Worm (Caenorhabditis elegans): ENCODE data around the gene F15H10.8.

The F15H10.8 gene

ce11 chrV:10355773-10356335 lies 46.9 kb downstream of the F15H10.8 start, which contains the start of gene sluh-7:
Gene sluh-7, minus strand, starts transcription at chrV:10355823.
- TF ChIP-seq dpl-1 (GFP tag; optimal IDR thresholded peaks at IDR 0.05) = peak; percentile 66
- peak; percentile 89 for TF ChIP-seq ceh-27 (GFP tag; optimal IDR thresholded peaks at IDR 0.05)
- peak; percentile 15 for TF ChIP-seq ztf-18 (tag; optimal IDR thresholded peaks at IDR 0.05)
- TF ChIP-seq ZK185.1 (tag; optimal IDR thresholded peaks at IDR 0.05; ENCODE audit: poor library complexity, severe bottlenecking) = peak; percentile 92
- TF ChIP-seq ceh-40 (GFP tag; IDR thresholded peaks at IDR 0.05) = no peak
- peak; percentile 47 for TF ChIP-seq pha-4 (tag; optimal IDR thresholded peaks at IDR 0.05)
- TF ChIP-seq pbrm-1 (GFP tag; IDR thresholded peaks at IDR 0.05) = peak; percentile 35; the same call in 1 of the 2 replicates
- peak; percentile 40 for TF ChIP-seq ccch-3 (GFP tag; optimal IDR thresholded peaks at IDR 0.05)
- peak; percentile 15; the same call in 1 of the 2 replicates for TF ChIP-seq D2030.7 (GFP tag; IDR thresholded peaks at IDR 0.05)
- peak; percentile 49; the same call in 1 of the 2 replicates for TF ChIP-seq lir-1 (GFP tag; conservative IDR thresholded peaks at IDR 0.05)
- peak; percentile 69 for TF ChIP-seq mcd-1 (GFP tag; IDR thresholded peaks at IDR 0.05)
- peak in 1 of 3 experiments; percentile 83 for TF ChIP-seq lin-35 (GFP tag; optimal IDR thresholded peaks at IDR 0.05)
- TF ChIP-seq athp-1 (tag; optimal IDR thresholded peaks at IDR 0.05) = peak; percentile 19
- TF ChIP-seq lsy-27 (tag; optimal IDR thresholded peaks at IDR 0.05; ENCODE audit: borderline replicate concordance, insufficient read depth) = no peak
- 0 out of 2 replicates have a peak, but pooled peaks have one; percentile 28 for TF ChIP-seq ceh-100 (GFP tag; IDR thresholded peaks at IDR 0.05)
- no peak for TF ChIP-seq mxl-1 (tag; optimal IDR thresholded peaks at IDR 0.05)
- no peak for TF ChIP-seq nhr-90 (tag; optimal IDR thresholded peaks at IDR 0.05)
- TF ChIP-seq madf-3 (GFP tag; IDR thresholded peaks at IDR 0.05) = peak; percentile 86
- peak; percentile 35 for TF ChIP-seq him-1 (tag; optimal IDR thresholded peaks at IDR 0.05)
- TF ChIP-seq rcor-1 (GFP tag; IDR thresholded peaks at IDR 0.05) = no peak
- no peak for TF ChIP-seq C17E4.6 (GFP tag; IDR thresholded peaks at IDR 0.05)
- no peak for TF ChIP-seq cebp-1 (GFP tag; IDR thresholded peaks at IDR 0.05)
- TF ChIP-seq cebp-1 (tag; optimal IDR thresholded peaks at IDR 0.05) = peak; percentile 63
- TF ChIP-seq akir-1 (GFP tag; optimal IDR thresholded peaks at IDR 0.05) = no peak
- TF ChIP-seq lsl-1 (GFP tag; optimal IDR thresholded peaks at IDR 0.05) = peak; percentile 25
- no peak for TF ChIP-seq unc-62 (GFP tag; optimal IDR thresholded peaks at IDR 0.05)
- TF ChIP-seq ekl-4 (GFP tag; IDR thresholded peaks at IDR 0.05) = peak; percentile 34; the same call in 1 of the 2 replicates
- peak; percentile 59 for TF ChIP-seq F22D6.2 (tag; optimal IDR thresholded peaks at IDR 0.05)
- TF ChIP-seq lin-54 (GFP tag; optimal IDR thresholded peaks at IDR 0.05) = peak; percentile 88
- TF ChIP-seq snpc-3.4 (tag; optimal IDR thresholded peaks at IDR 0.05) = peak; percentile 52
- peak; percentile 73 for TF ChIP-seq lin-40 (tag; optimal IDR thresholded peaks at IDR 0.05)
- TF ChIP-seq ceh-58 (GFP tag; IDR thresholded peaks at IDR 0.05) = no peak
- peak; percentile 26 for TF ChIP-seq tbp1 (GFP tag; optimal IDR thresholded peaks at IDR 0.05)
- peak; percentile 60; the same call in 1 of the 2 replicates for TF ChIP-seq madf-6 (GFP tag; IDR thresholded peaks at IDR 0.05)
- 0 out of 2 replicates have a peak, but pooled peaks have one; percentile 46 for TF ChIP-seq dox-1 (GFP tag; IDR thresholded peaks at IDR 0.05)
- peak; percentile 25 for TF ChIP-seq snpc-1.3 (tag; optimal IDR thresholded peaks at IDR 0.05; ENCODE audit: insufficient read depth)
- TF ChIP-seq unc-130 (GFP tag; optimal IDR thresholded peaks at IDR 0.05) = peak; percentile 86
- TF ChIP-seq efl-1 (GFP tag; optimal IDR thresholded peaks at IDR 0.05) = peak; percentile 62
- no peak for TF ChIP-seq rpc-1 (optimal IDR thresholded peaks at IDR 0.05)
- no peak for TF ChIP-seq rpc-1 (tag; optimal IDR thresholded peaks at IDR 0.05)
- TF ChIP-seq ceh-91 (GFP tag; IDR thresholded peaks at IDR 0.05) = 0 out of 2 replicates have a peak, but pooled peaks have one; percentile 11
- 0 out of 2 replicates have a peak, but pooled peaks have one; percentile 39 for TF ChIP-seq K11D2.4 (GFP tag; IDR thresholded peaks at IDR 0.05)
- peak in 1 of 2 experiments; percentile 69 for TF ChIP-seq let-607 (tag; optimal IDR thresholded peaks at IDR 0.05)
- no peak for TF ChIP-seq snpc-4 (GFP tag; optimal IDR thresholded peaks at IDR 0.05)
- TF ChIP-seq snpc-4 (tag; optimal IDR thresholded peaks at IDR 0.05) = peak in 3 of 4 experiments; percentile 24 to 61 (median 56)
- peak in 1 of 2 experiments; percentile 37 for TF ChIP-seq rec-8 (tag; optimal IDR thresholded peaks at IDR 0.05)
- no peak for TF ChIP-seq somi-1 (GFP tag; optimal IDR thresholded peaks at IDR 0.05)

All from whole organism, young adult.